Worm (Caenorhabditis elegans) whole organism, young adult: ENCODE measurements around the gene Y116F11B.7.

Experiments used
- Y95B8A.8 ChIP-seq: fragments of 200-800 bp; sonication (Bioruptor generic); IDR thresholded peaks from 2 replicates; pipeline ENCODE4 v1.3.6; 2022; ENCODE audit warnings: missing genetic modification reagents, missing genetic modification characterization, missing compliant biosample characterization
- madf-8 ChIP-seq: fragments of 200-800 bp; sonication (Bioruptor generic); conservative IDR thresholded peaks from 2 replicates; pipeline ENCODE4 v1.3.6; 2022; ENCODE audit warnings: missing genetic modification reagents, missing genetic modification characterization, missing compliant biosample characterization
- nhr-90 ChIP-seq: sonication (generic microtip); optimal IDR thresholded peaks from 2 replicates; lab custom pipeline; 2016; ENCODE audit warnings: missing genotype, mild to moderate bottlenecking, missing genetic modification characterization, missing compliant biosample characterization
- rpc-1 ChIP-seq, 2 experiments: fragments of 150-350 bp in 1 of 2; sonication (generic microtip) in 1 of 2; optimal IDR thresholded peaks; 2 replicates each; lab custom pipeline; 2014 to 2018; ENCODE audit warnings: missing biosample characterization in 1 of 2, missing genetic modification characterization in 1 of 2, missing genetic modification reagents in 1 of 2, missing genotype in 1 of 2
- snpc-1.1 ChIP-seq: sonication (generic microtip); optimal IDR thresholded peaks from 2 replicates; lab custom pipeline; 2017; ENCODE audit warnings: missing genetic modification characterization, mild to moderate bottlenecking, missing compliant biosample characterization, antibody characterized with exemption, moderate library complexity, missing genotype, missing genetic modification reagents; ENCODE audit not compliant: insufficient read depth
- unc-62 ChIP-seq: fragments of 150-350 bp; optimal IDR thresholded peaks from 2 replicates; lab custom pipeline; 2014; ENCODE audit warnings: missing biosample characterization, missing genetic modification reagents, missing genetic modification characterization

ce11 chrV:19867883-19868282, 19.8 kb downstream of the Y116F11B.7 start, which contains the start of gene Y116F11B.9:
- TF ChIP-seq unc-62 (GFP tag; lab: Kevin White, UChicago) (no peak), nhr-90 (no peak), Y95B8A.8 (GFP tag; lab: Robert Waterston, UW) (no peak), snpc-1.1 (tag; lab: Kevin White, UChicago) (no peak), rpc-1 (optimal IDR thresholded peaks at IDR 0.05; lab: Kevin White, UChicago) (no peak), rpc-1 (tag; optimal IDR thresholded peaks at IDR 0.05; lab: Kevin White, UChicago) (no peak), madf-8 (no peak)
